Worm (Caenorhabditis elegans): ENCODE data around the gene lin-36.

- TF ChIP-seq ama-1 (optimal IDR thresholded peaks at IDR 0.05): no peak
- no peak for TF ChIP-seq nhr-12 (tag; optimal IDR thresholded peaks at IDR 0.05)
- no peak for TF ChIP-seq fkh-10 (GFP tag; optimal IDR thresholded peaks at IDR 0.05)
- no peak for TF ChIP-seq R02D3.7 (tag; optimal IDR thresholded peaks at IDR 0.05)
- TF ChIP-seq elt-3 (tag; optimal IDR thresholded peaks at IDR 0.05): no peak
- no peak for TF ChIP-seq unc-39 (tag; optimal IDR thresholded peaks at IDR 0.05)
- no peak for TF ChIP-seq unc-62 (GFP tag; optimal IDR thresholded peaks at IDR 0.05)
- no peak for TF ChIP-seq snpc-4 (tag; optimal IDR thresholded peaks at IDR 0.05)
- TF ChIP-seq eor-1 (tag; optimal IDR thresholded peaks at IDR 0.05): no peak
Measured at ce11 chrIII:7981233-7981632, 39.4 kb downstream of the lin-36 start.
